Worm (Caenorhabditis elegans) whole organism, L1 larva: ENCODE data around the gene snpn-1.

Experiments
- C04F5.9 ChIP-seq: sonication (generic microtip); optimal IDR thresholded peaks from 2 replicates; lab custom pipeline; 2016; ENCODE audit warnings: missing genetic modification characterization, missing compliant biosample characterization
- C34B4.2 ChIP-seq: sonication (generic microtip); optimal IDR thresholded peaks from 2 replicates; lab custom pipeline; 2017; ENCODE audit warnings: mild to moderate bottlenecking, missing genetic modification characterization, missing compliant biosample characterization
- aha-1 ChIP-seq: fragments of 150-350 bp; optimal IDR thresholded peaks from 2 replicates; lab custom pipeline; 2014; ENCODE audit warnings: missing biosample characterization, missing genetic modification characterization
- alr-1 ChIP-seq: fragments of 200-800 bp; sonication (Bioruptor generic); optimal IDR thresholded peaks from 2 replicates; lab custom pipeline; 2018; ENCODE audit warnings: borderline replicate concordance, mild to moderate bottlenecking, missing genetic modification characterization, missing compliant biosample characterization
- ama-1 ChIP-seq: fragments of 150-350 bp; optimal IDR thresholded peaks from 2 replicates; lab custom pipeline; 2014
- blmp-1 ChIP-seq: fragments of 150-350 bp; optimal IDR thresholded peaks from 2 replicates; lab custom pipeline; 2014; ENCODE audit warnings: missing biosample characterization, missing genetic modification characterization
- ces-1 ChIP-seq: fragments of 150-350 bp; optimal IDR thresholded peaks from 2 replicates; lab custom pipeline; 2014; ENCODE audit warnings: missing biosample characterization, missing genetic modification reagents, missing genetic modification characterization
- dpl-1 ChIP-seq, 3 experiments: fragments of 150-350 bp in 2 of 3; sonication (generic microtip) in 1 of 3; optimal IDR thresholded peaks; 2 replicates each; lab custom pipeline; 2014 to 2017; ENCODE audit warnings: missing biosample characterization in 3 of 3, missing genetic modification characterization in 3 of 3, missing genetic modification reagents in 3 of 3
- dsc-1 ChIP-seq: sonication (generic microtip); optimal IDR thresholded peaks from 2 replicates; lab custom pipeline; 2016; ENCODE audit warnings: mild to moderate bottlenecking, missing genetic modification characterization, missing compliant biosample characterization
- efl-1 ChIP-seq, 4 experiments: fragments of 150-350 bp; optimal IDR thresholded peaks in 3 of 4; peaks in 1 of 4; 1 replicate in 1 of 4; 2 replicates in 3 of 4; lab custom pipeline; 2014; ENCODE audit warnings: missing biosample characterization in 2 of 4, missing genetic modification characterization in 2 of 4, missing genetic modification reagents in 2 of 4
- efl-3 ChIP-seq: fragments of 200-800 bp; sonication (Bioruptor generic); optimal IDR thresholded peaks from 2 replicates; lab custom pipeline; 2018; ENCODE audit warnings: mild to moderate bottlenecking, missing genetic modification characterization, missing compliant biosample characterization
- egl-13 ChIP-seq: sonication (generic microtip); optimal IDR thresholded peaks from 2 replicates; lab custom pipeline; 2016; ENCODE audit warnings: missing genotype, missing genetic modification reagents, missing genetic modification characterization, missing compliant biosample characterization
- egl-27 ChIP-seq, 2 experiments: fragments of 150-350 bp in 1 of 2; sonication (generic microtip); optimal IDR thresholded peaks; 3 replicates each; lab custom pipeline; 2017 to 2018; ENCODE audit warnings: missing biosample characterization in 2 of 2, missing genetic modification characterization in 2 of 2, missing genetic modification reagents in 2 of 2
- elt-2 ChIP-seq: sonication (generic microtip); optimal IDR thresholded peaks from 2 replicates; lab custom pipeline; 2016; ENCODE audit warnings: missing genetic modification characterization, mild to moderate bottlenecking, inconsistent platforms, missing compliant biosample characterization, missing genetic modification reagents
- ets-5 ChIP-seq: fragments of 200-800 bp; sonication (Bioruptor generic); IDR thresholded peaks from 2 replicates; pipeline ENCODE4 v1.3.6; 2022; ENCODE audit warnings: missing genetic modification characterization, missing compliant biosample characterization
- fkh-10 ChIP-seq: sonication (generic microtip); optimal IDR thresholded peaks from 2 replicates; lab custom pipeline; 2017; ENCODE audit warnings: missing biosample characterization, missing genetic modification reagents, missing genetic modification characterization
- fkh-8 ChIP-seq: sonication (generic microtip); optimal IDR thresholded peaks from 2 replicates; lab custom pipeline; 2016; ENCODE audit warnings: mild to moderate bottlenecking, missing genetic modification characterization, missing compliant biosample characterization
- grh-1 ChIP-seq: fragments of 200-800 bp; sonication (Bioruptor generic); IDR thresholded peaks from 2 replicates; pipeline ENCODE4 v1.3.6; 2022; ENCODE audit warnings: missing genetic modification reagents, missing genetic modification characterization, missing compliant biosample characterization
- hlh-17 ChIP-seq: fragments of 200-800 bp; sonication (Bioruptor generic); optimal IDR thresholded peaks from 2 replicates; lab custom pipeline; 2018; ENCODE audit warnings: missing genetic modification characterization, mild to moderate bottlenecking, missing compliant biosample characterization, moderate library complexity, borderline replicate concordance
- jun-1 ChIP-seq: fragments of 150-350 bp; optimal IDR thresholded peaks from 2 replicates; lab custom pipeline; 2014; ENCODE audit warnings: missing biosample characterization, missing genetic modification reagents, missing genetic modification characterization
- lin-14 ChIP-seq: fragments of 200-800 bp; sonication (Bioruptor generic); optimal IDR thresholded peaks from 2 replicates; lab custom pipeline; 2018; ENCODE audit warnings: mild to moderate bottlenecking, missing genetic modification characterization, moderate library complexity, missing compliant biosample characterization
- lsy-2 ChIP-seq, 2 experiments: fragments of 150-350 bp; optimal IDR thresholded peaks; 2 replicates each; lab custom pipeline; 2014; ENCODE audit warnings: missing biosample characterization in 2 of 2, missing genetic modification characterization in 2 of 2
- mdl-1 ChIP-seq, 2 experiments: fragments of 150-350 bp; optimal IDR thresholded peaks; 2 replicates each; lab custom pipeline; 2014 to 2017; ENCODE audit warnings: missing biosample characterization in 2 of 2, missing genetic modification characterization in 2 of 2, inconsistent platforms in 1 of 2
- mep-1 ChIP-seq: fragments of 150-350 bp; optimal IDR thresholded peaks from 2 replicates; lab custom pipeline; 2014; ENCODE audit warnings: missing biosample characterization, missing genetic modification characterization
- nhr-11 ChIP-seq: fragments of 150-350 bp; optimal IDR thresholded peaks from 2 replicates; lab custom pipeline; 2014; ENCODE audit warnings: missing biosample characterization, missing genetic modification characterization
- nhr-12 ChIP-seq: sonication (generic microtip); optimal IDR thresholded peaks from 2 replicates; lab custom pipeline; 2017; ENCODE audit warnings: missing biosample characterization, missing genetic modification characterization
- nhr-19 ChIP-seq: fragments of 200-800 bp; sonication (Bioruptor generic); conservative IDR thresholded peaks from 2 replicates; pipeline ENCODE4 v1.3.6; 2022; ENCODE audit warnings: missing genetic modification characterization, missing compliant biosample characterization
- nhr-20 ChIP-seq: sonication (generic microtip); optimal IDR thresholded peaks from 2 replicates; lab custom pipeline; 2016; ENCODE audit warnings: mild to moderate bottlenecking, missing genetic modification characterization, missing compliant biosample characterization
- nhr-28 ChIP-seq: fragments of 150-350 bp; optimal IDR thresholded peaks from 2 replicates; lab custom pipeline; 2014; ENCODE audit warnings: missing biosample characterization, missing genetic modification characterization
- nhr-47 ChIP-seq: sonication (generic microtip); optimal IDR thresholded peaks from 2 replicates; lab custom pipeline; 2016; ENCODE audit warnings: mild to moderate bottlenecking, missing genetic modification characterization, moderate library complexity, missing compliant biosample characterization
- nhr-76 ChIP-seq: sonication (generic microtip); optimal IDR thresholded peaks from 2 replicates; lab custom pipeline; 2017; ENCODE audit warnings: missing biosample characterization, missing genetic modification characterization
- nhr-77 ChIP-seq: fragments of 150-350 bp; optimal IDR thresholded peaks from 2 replicates; lab custom pipeline; 2014; ENCODE audit warnings: missing biosample characterization, missing genetic modification characterization
- nhr-90 ChIP-seq: sonication (generic microtip); optimal IDR thresholded peaks from 2 replicates; lab custom pipeline; 2016; ENCODE audit warnings: mild to moderate bottlenecking, missing genetic modification characterization, missing compliant biosample characterization; ENCODE audit not compliant: poor library complexity
- pag-3 ChIP-seq: sonication (generic microtip); optimal IDR thresholded peaks from 2 replicates; lab custom pipeline; 2017; ENCODE audit warnings: missing genetic modification characterization, mild to moderate bottlenecking, missing compliant biosample characterization, antibody characterized with exemption, borderline replicate concordance; ENCODE audit not compliant: insufficient read depth
- pax-3 ChIP-seq: fragments of 200-800 bp; sonication (Bioruptor generic); optimal IDR thresholded peaks from 2 replicates; lab custom pipeline; 2018; ENCODE audit warnings: mild to moderate bottlenecking, missing genetic modification characterization, moderate library complexity, missing compliant biosample characterization
- rnt-1 ChIP-seq: sonication (generic microtip); optimal IDR thresholded peaks from 2 replicates; lab custom pipeline; 2016; ENCODE audit warnings: mild to moderate bottlenecking, missing genetic modification characterization, moderate library complexity, missing compliant biosample characterization
- skn-1 ChIP-seq: fragments of 150-350 bp; optimal IDR thresholded peaks from 2 replicates; lab custom pipeline; 2014; ENCODE audit warnings: missing biosample characterization, missing genetic modification characterization
- snpc-4 ChIP-seq: fragments of 150-350 bp; optimal IDR thresholded peaks from 2 replicates; lab custom pipeline; 2014; ENCODE audit warnings: missing biosample characterization, missing genetic modification characterization
- snu-23 ChIP-seq: sonication (generic microtip); optimal IDR thresholded peaks from 2 replicates; lab custom pipeline; 2016; ENCODE audit warnings: missing genetic modification characterization, missing compliant biosample characterization
- sup-37 ChIP-seq: fragments of 200-800 bp; sonication (Bioruptor generic); optimal IDR thresholded peaks from 2 replicates; lab custom pipeline; 2018; ENCODE audit warnings: mild to moderate bottlenecking, missing genetic modification characterization, missing compliant biosample characterization
- swsn-7 ChIP-seq: sonication (generic microtip); optimal IDR thresholded peaks from 2 replicates; lab custom pipeline; 2016; ENCODE audit warnings: missing genetic modification characterization, missing compliant biosample characterization
- tbx-2 ChIP-seq: sonication (generic microtip); optimal IDR thresholded peaks from 2 replicates; lab custom pipeline; 2016; ENCODE audit warnings: missing genetic modification characterization, missing compliant biosample characterization
- tlp-1 ChIP-seq: fragments of 150-350 bp; optimal IDR thresholded peaks from 2 replicates; lab custom pipeline; 2014; ENCODE audit warnings: missing biosample characterization, missing genetic modification characterization
- unc-62 ChIP-seq: fragments of 150-350 bp; optimal IDR thresholded peaks from 2 replicates; lab custom pipeline; 2014; ENCODE audit warnings: missing biosample characterization, missing genetic modification reagents, missing genetic modification characterization
- unc-98 ChIP-seq: fragments of 200-800 bp; sonication (Bioruptor generic); IDR thresholded peaks from 2 replicates; pipeline ENCODE4 v1.3.6; 2022; ENCODE audit warnings: missing genetic modification characterization, missing compliant biosample characterization
- zag-1 ChIP-seq: fragments of 150-350 bp; optimal IDR thresholded peaks from 2 replicates; lab custom pipeline; 2014; ENCODE audit warnings: missing biosample characterization, missing genetic modification characterization
- zip-4 ChIP-seq: fragments of 200-800 bp; sonication (Bioruptor generic); optimal IDR thresholded peaks from 2 replicates; lab custom pipeline; 2018; ENCODE audit warnings: mild to moderate bottlenecking, missing genetic modification characterization, moderate library complexity, missing compliant biosample characterization
- ztf-4 ChIP-seq: fragments of 150-350 bp; optimal IDR thresholded peaks from 2 replicates; lab custom pipeline; 2014; ENCODE audit warnings: missing biosample characterization, missing genetic modification characterization

Gene snpn-1

DNA sequence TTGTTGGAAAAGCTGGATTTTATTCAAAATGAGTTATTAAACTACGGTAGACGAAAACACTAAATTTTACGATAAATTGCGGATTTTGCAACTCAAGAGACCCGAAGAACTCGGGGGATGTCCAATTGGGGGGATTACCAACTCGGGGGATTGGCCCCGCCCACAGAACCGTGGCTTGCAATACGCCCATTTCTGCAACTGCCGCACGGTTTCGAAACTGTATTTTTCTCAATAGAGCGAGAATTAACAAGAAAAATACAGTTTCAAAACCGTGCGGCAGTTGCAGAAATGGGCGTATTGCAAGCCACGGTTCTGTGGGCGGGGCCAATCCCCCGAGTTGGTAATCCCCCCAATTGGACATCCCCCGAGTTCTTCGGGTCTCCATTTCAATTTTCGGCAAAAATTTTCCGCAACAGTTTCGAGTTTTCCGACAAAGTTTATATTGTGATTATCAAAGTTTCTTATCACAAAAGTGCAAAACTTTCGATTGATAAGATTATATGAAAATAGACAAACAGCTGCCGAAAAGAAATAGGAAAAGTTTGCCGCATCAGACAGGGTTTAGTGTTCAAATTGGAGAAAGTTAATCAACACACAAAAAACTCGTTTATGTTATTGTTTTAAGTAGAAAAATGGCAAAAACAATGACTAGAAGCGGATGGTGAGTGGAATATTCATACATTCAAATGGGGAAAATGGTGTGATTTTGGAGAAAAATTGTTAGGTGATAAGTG lies 881 bp downstream of the snpn-1 start (continued):
- peak; percentile 68 for TF ChIP-seq elt-2 (tag; lab: Kevin White, UChicago)
- TF ChIP-seq jun-1 (tag; lab: Kevin White, UChicago), result peak; percentile 13
- TF ChIP-seq blmp-1 (tag; lab: Kevin White, UChicago), result peak; percentile 63
- peak; percentile 15 for TF ChIP-seq lin-14

DNA sequence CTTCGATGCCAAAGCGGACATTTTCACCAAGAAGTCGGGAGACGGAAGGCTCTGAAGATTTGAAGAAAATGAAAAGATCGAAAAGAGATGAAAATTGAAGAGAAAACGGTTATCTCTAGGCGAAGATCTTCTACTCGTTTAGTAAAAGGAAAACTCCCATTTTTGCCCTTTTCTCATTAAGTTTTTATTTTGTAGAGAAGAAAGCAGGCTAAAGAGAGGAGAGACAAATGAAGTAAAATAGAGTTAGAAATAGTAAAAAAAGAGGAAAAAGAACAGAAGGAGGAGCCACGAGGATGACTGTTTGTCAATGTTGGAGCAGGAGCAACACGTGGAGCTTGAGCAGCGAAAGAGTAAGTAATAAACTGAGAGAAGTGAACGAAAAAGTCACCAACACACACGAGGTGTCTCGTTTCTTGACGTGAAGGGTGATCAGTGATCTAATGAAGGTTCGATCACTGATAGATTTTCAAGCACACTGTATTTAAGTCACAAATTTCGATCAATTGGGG lies 2.0 kb downstream of the snpn-1 start, which contains the start of gene ivd-1:
ivd-1 (minus strand) TSS at position 51 of the 509 bp plus-strand sequence.
- TF ChIP-seq efl-1 (optimal IDR thresholded peaks at IDR 0.05; lab: Kevin White, UChicago) (no peak), efl-1 (GFP tag; optimal IDR thresholded peaks at IDR 0.05 in 1 of 2; lab: Kevin White, UChicago) (peak in 1 of 2 experiments; percentile 85), ces-1 (GFP tag; lab: Kevin White, UChicago) (no peak), egl-27 (tag; optimal IDR thresholded peaks at IDR 0.05; lab: Kevin White, UChicago) (no peak), nhr-28 (tag; lab: Kevin White, UChicago) (no peak), efl-3 (no peak), pag-3 (tag; lab: Kevin White, UChicago) (no peak), lsy-2 (tag; optimal IDR thresholded peaks at IDR 0.05; lab: Kevin White, UChicago) (peak in 1 of 2 experiments; percentile 46), skn-1 (tag; lab: Kevin White, UChicago) (no peak), pax-3 (tag; lab: Kevin White, UChicago) (no peak), nhr-12 (tag; lab: Kevin White, UChicago) (no peak), nhr-11 (no peak), hlh-17 (GFP tag; lab: Kevin White, UChicago) (no peak), nhr-77 (no peak), aha-1 (tag; lab: Kevin White, UChicago) (no peak), nhr-20 (tag; lab: Kevin White, UChicago) (peak; percentile 72), dpl-1 (GFP tag; optimal IDR thresholded peaks at IDR 0.05; lab: Kevin White, UChicago) (no peak), alr-1 (no peak), elt-2 (tag; lab: Kevin White, UChicago) (no peak), tlp-1 (no peak), nhr-47 (no peak), ets-5 (GFP tag; lab: Robert Waterston, UW) (no peak), nhr-76 (tag; lab: Kevin White, UChicago) (no peak), ztf-4 (tag; lab: Kevin White, UChicago) (no peak), rnt-1 (tag; lab: Kevin White, UChicago) (peak; percentile 24), zip-4 (GFP tag; lab: Kevin White, UChicago) (no peak), dsc-1 (no peak), jun-1 (tag; lab: Kevin White, UChicago) (no peak), swsn-7 (no peak), fkh-10 (GFP tag; lab: Kevin White, UChicago) (no peak), unc-62 (GFP tag; lab: Kevin White, UChicago) (no peak), C34B4.2 (tag; lab: Kevin White, UChicago) (no peak), fkh-8 (tag; lab: Kevin White, UChicago) (no peak), mep-1 (tag; lab: Kevin White, UChicago) (peak; percentile 18), sup-37 (no peak), zag-1 (no peak), tbx-2 (tag; lab: Kevin White, UChicago) (no peak), C04F5.9 (tag; lab: Kevin White, UChicago) (no peak), grh-1 (GFP tag; lab: Robert Waterston, UW) (no peak), mdl-1 (tag; optimal IDR thresholded peaks at IDR 0.05; lab: Kevin White, UChicago) (peak in 1 of 2 experiments; percentile 81), ama-1 (lab: Kevin White, UChicago) (no peak), nhr-90 (tag; lab: Kevin White, UChicago) (no peak), snu-23 (peak; percentile 31), unc-98 (GFP tag; lab: Robert Waterston, UW) (no peak), egl-13 (tag; lab: Kevin White, UChicago) (no peak), snpc-4 (no peak), nhr-19 (no peak; the same call in 1 of the 2 replicates)
